Fruit fly (Drosophila melanogaster) whole organism, embryonic: ENCODE data around the gene CG6094.

Experiments
- CG10147 ChIP-seq: fragments of 200-800 bp; sonication (Bioruptor generic); optimal IDR thresholded peaks from 2 replicates; lab custom pipeline; 2019; ENCODE audit warnings: missing biosample characterization, mild to moderate bottlenecking, missing genetic modification characterization, moderate library complexity
- CG11093 ChIP-seq: fragments of 200-800 bp; sonication (Bioruptor generic); IDR thresholded peaks from 3 replicates; pipeline ENCODE4 v1.3.6; 2022; ENCODE audit warnings: missing biosample characterization, missing genetic modification characterization
- CG13424 ChIP-seq: fragments of 200-800 bp; sonication (Bioruptor generic); optimal IDR thresholded peaks from 2 replicates; lab custom pipeline; 2019; ENCODE audit warnings: missing biosample characterization, mild to moderate bottlenecking, missing genetic modification characterization, moderate library complexity
- CG14441 ChIP-seq: fragments of 200-800 bp; sonication (Bioruptor generic); IDR thresholded peaks from 2 replicates; pipeline ENCODE4 v1.3.6; 2022; ENCODE audit warnings: missing biosample characterization, missing genetic modification characterization
- CG14710 ChIP-seq: fragments of 200-800 bp; sonication (Bioruptor generic); optimal IDR thresholded peaks from 3 replicates; lab custom pipeline; 2019; ENCODE audit warnings: missing biosample characterization, mild to moderate bottlenecking, missing genetic modification characterization, moderate library complexity
- CG1647 ChIP-seq: fragments of 200-800 bp; sonication (Bioruptor generic); optimal IDR thresholded peaks from 3 replicates; lab custom pipeline; 2016; ENCODE audit warnings: missing biosample characterization, missing genetic modification characterization
- CG17385 ChIP-seq: fragments of 200-800 bp; sonication (Bioruptor generic); optimal IDR thresholded peaks from 3 replicates; lab custom pipeline; 2018; ENCODE audit warnings: missing biosample characterization, mild to moderate bottlenecking, missing genetic modification characterization
- CG17612 ChIP-seq: fragments of 200-800 bp; sonication (Bioruptor generic); IDR thresholded peaks from 2 replicates; pipeline ENCODE4 v1.3.6; 2022; ENCODE audit warnings: missing biosample characterization, missing genetic modification characterization
- CG1792 ChIP-seq: fragments of 200-800 bp; sonication (Bioruptor generic); optimal IDR thresholded peaks from 2 replicates; lab custom pipeline; 2016; ENCODE audit warnings: missing biosample characterization, missing genetic modification characterization
- CG32767 ChIP-seq: fragments of 200-800 bp; sonication (Bioruptor generic); IDR thresholded peaks from 2 replicates; pipeline ENCODE4 v1.3.6; 2022; ENCODE audit warnings: missing biosample characterization, missing genetic modification characterization
- CG3407 ChIP-seq: fragments of 200-800 bp; sonication (Bioruptor generic); optimal IDR thresholded peaks from 2 replicates; lab custom pipeline; 2018; ENCODE audit warnings: missing biosample characterization, mild to moderate bottlenecking, missing genetic modification characterization
- CG6813 ChIP-seq: fragments of 200-800 bp; sonication (Bioruptor generic); optimal IDR thresholded peaks from 2 replicates; lab custom pipeline; 2017; ENCODE audit warnings: missing biosample characterization, missing genetic modification characterization, mild to moderate bottlenecking, moderate library complexity, missing genetic modification reagents
- CG8359 ChIP-seq: fragments of 200-800 bp; sonication (Bioruptor generic); optimal IDR thresholded peaks from 2 replicates; lab custom pipeline; 2017; ENCODE audit warnings: missing biosample characterization, mild to moderate bottlenecking, missing genetic modification characterization, borderline replicate concordance
- CG8388 ChIP-seq: fragments of 200-800 bp; sonication (Bioruptor generic); optimal IDR thresholded peaks from 2 replicates; lab custom pipeline; 2019; ENCODE audit warnings: missing biosample characterization, mild to moderate bottlenecking, missing genetic modification characterization, moderate library complexity
- CTCF ChIP-seq: fragments of 200-800 bp; sonication (Bioruptor generic); optimal IDR thresholded peaks from 2 replicates; lab custom pipeline; 2017; ENCODE audit warnings: missing biosample characterization, mild to moderate bottlenecking, missing genetic modification characterization, moderate library complexity
- Dad ChIP-seq: fragments of 200-800 bp; sonication (Bioruptor generic); optimal IDR thresholded peaks from 3 replicates; lab custom pipeline; 2016; ENCODE audit warnings: missing biosample characterization, missing genetic modification characterization
- Deaf1 ChIP-seq: fragments of 200-800 bp; optimal IDR thresholded peaks from 3 replicates; lab custom pipeline; 2019; ENCODE audit warnings: missing biosample characterization, mild to moderate bottlenecking, missing genetic modification characterization, moderate library complexity
- E2f2 ChIP-seq: fragments of 200-800 bp; sonication (Bioruptor generic); IDR thresholded peaks from 2 replicates; pipeline ENCODE4 v1.3.6; 2022; ENCODE audit warnings: missing biosample characterization, missing genetic modification characterization
- Fer2 ChIP-seq: fragments of 200-800 bp; sonication (Bioruptor generic); optimal IDR thresholded peaks from 2 replicates; lab custom pipeline; 2018; ENCODE audit warnings: missing biosample characterization, mild to moderate bottlenecking, missing genetic modification characterization, moderate library complexity
- Hmx ChIP-seq: fragments of 200-800 bp; sonication (Bioruptor generic); optimal IDR thresholded peaks from 2 replicates; lab custom pipeline; 2016; ENCODE audit warnings: missing biosample characterization, missing genetic modification characterization
- Hsf ChIP-seq: fragments of 200-800 bp; sonication (Bioruptor generic); optimal IDR thresholded peaks from 3 replicates; lab custom pipeline; 2016; ENCODE audit warnings: missing biosample characterization, missing genetic modification characterization
- Lim3 ChIP-seq: fragments of 200-800 bp; sonication (Bioruptor generic); IDR thresholded peaks from 2 replicates; pipeline ENCODE4 v1.3.6; 2022; ENCODE audit warnings: missing biosample characterization, missing genetic modification characterization
- Max ChIP-seq: fragments of 200-800 bp; sonication (Bioruptor generic); optimal IDR thresholded peaks from 2 replicates; lab custom pipeline; 2016; ENCODE audit warnings: missing biosample characterization, mild to moderate bottlenecking, missing genetic modification characterization
- Med ChIP-seq: fragments of 200-800 bp; sonication (Bioruptor generic); peaks from one replicate; lab custom pipeline; 2016; ENCODE audit warnings: missing biosample characterization, missing genetic modification characterization, mild to moderate bottlenecking, inconsistent platforms, moderate library complexity
- Myb ChIP-seq: fragments of 200-800 bp; sonication (Bioruptor generic); optimal IDR thresholded peaks from 2 replicates; lab custom pipeline; 2016; ENCODE audit warnings: missing biosample characterization, missing genetic modification characterization
- Nf-YC ChIP-seq: fragments of 200-800 bp; optimal IDR thresholded peaks from 3 replicates; lab custom pipeline; 2019; ENCODE audit warnings: missing biosample characterization, mild to moderate bottlenecking, missing genetic modification characterization, moderate library complexity
- NfI ChIP-seq: fragments of 200-800 bp; sonication (Bioruptor generic); optimal IDR thresholded peaks from 3 replicates; lab custom pipeline; 2018; ENCODE audit warnings: missing biosample characterization, mild to moderate bottlenecking, missing genetic modification characterization, moderate library complexity
- Poxn ChIP-seq: fragments of 200-800 bp; sonication (Bioruptor generic); IDR thresholded peaks from 2 replicates; pipeline ENCODE4 v1.3.6; 2022; ENCODE audit warnings: missing biosample characterization, missing genetic modification characterization
- Rx ChIP-seq: fragments of 200-800 bp; sonication (Bioruptor generic); IDR thresholded peaks from 2 replicates; pipeline ENCODE4 v1.3.6; 2022; ENCODE audit warnings: missing biosample characterization, missing genetic modification characterization
- Scr ChIP-seq: fragments of 200-800 bp; sonication (Bioruptor generic); IDR thresholded peaks from 2 replicates; pipeline ENCODE4 v1.3.6; 2022; ENCODE audit warnings: missing biosample characterization, missing genetic modification characterization; ENCODE audit not compliant: partially characterized antibody
- ash1 ChIP-seq: fragments of 200-800 bp; sonication (Bioruptor generic); optimal IDR thresholded peaks from 2 replicates; lab custom pipeline; 2018; ENCODE audit warnings: missing biosample characterization, mild to moderate bottlenecking, missing genetic modification characterization
- cas ChIP-seq: fragments of 200-800 bp; sonication (Bioruptor generic); IDR thresholded peaks from 2 replicates; pipeline ENCODE4 v1.3.6; 2022; ENCODE audit warnings: missing biosample characterization, missing genetic modification characterization
- gfzf ChIP-seq: fragments of 200-800 bp; sonication (Bioruptor generic); optimal IDR thresholded peaks from 2 replicates; lab custom pipeline; 2016; ENCODE audit warnings: missing biosample characterization, mild to moderate bottlenecking, missing genetic modification characterization, moderate library complexity
- gro ChIP-seq: fragments of 200-800 bp; sonication (Bioruptor generic); optimal IDR thresholded peaks from 2 replicates; lab custom pipeline; 2016; ENCODE audit warnings: missing biosample characterization, missing genetic modification characterization
- gsb ChIP-seq: fragments of 200-800 bp; sonication (Bioruptor generic); IDR thresholded peaks from 2 replicates; pipeline ENCODE4 v1.3.6; 2022; ENCODE audit warnings: missing biosample characterization, missing genetic modification characterization
- hkb ChIP-seq, 2 experiments: fragments of 200-800 bp in 1 of 2; fragments of >200 bp in 1 of 2; sonication (Bioruptor generic) in 1 of 2; IDR thresholded peaks in 1 of 2; optimal IDR thresholded peaks in 1 of 2; 2 replicates each; pipeline versions ENCODE4 v1.3.6 to Lab custom; 2017 to 2022; ENCODE audit warnings: missing biosample characterization in 1 of 2, missing genetic modification characterization in 1 of 2
- lbe ChIP-seq: fragments of 200-800 bp; sonication (Bioruptor generic); optimal IDR thresholded peaks from 2 replicates; lab custom pipeline; 2016; ENCODE audit warnings: missing biosample characterization, mild to moderate bottlenecking, missing genetic modification characterization
- lov ChIP-seq, 2 experiments: fragments of 200-800 bp in 1 of 2; fragments of >200 bp in 1 of 2; sonication (Bioruptor generic) in 1 of 2; IDR thresholded peaks in 1 of 2; optimal IDR thresholded peaks in 1 of 2; 2 replicates in 1 of 2; 3 replicates in 1 of 2; pipeline versions ENCODE4 v1.3.6 to Lab custom; 2017 to 2022; ENCODE audit warnings: missing biosample characterization in 1 of 2, missing genetic modification characterization in 1 of 2
- mld ChIP-seq: fragments of 200-800 bp; sonication (Bioruptor generic); IDR thresholded peaks from 3 replicates; pipeline ENCODE4 v1.3.6; 2022; ENCODE audit warnings: missing biosample characterization, missing genetic modification characterization; ENCODE audit not compliant: partially characterized antibody
- onecut ChIP-seq: fragments of 200-800 bp; sonication (Bioruptor generic); IDR thresholded peaks from 2 replicates; pipeline ENCODE4 v1.3.6; 2022; ENCODE audit warnings: missing biosample characterization, missing genetic modification characterization
- org-1 ChIP-seq: fragments of 200-800 bp; sonication (Bioruptor generic); optimal IDR thresholded peaks from 2 replicates; lab custom pipeline; 2017; ENCODE audit warnings: missing biosample characterization, missing genetic modification characterization
- pita ChIP-seq: fragments of 200-800 bp; sonication (Bioruptor generic); optimal IDR thresholded peaks from 2 replicates; lab custom pipeline; 2017; ENCODE audit warnings: missing biosample characterization, mild to moderate bottlenecking, missing genetic modification characterization
- repo ChIP-seq: fragments of 200-800 bp; sonication (Bioruptor generic); optimal IDR thresholded peaks from 2 replicates; lab custom pipeline; 2016; ENCODE audit warnings: missing biosample characterization, missing genetic modification characterization
- sc ChIP-seq, 3 experiments: fragments of >200 bp in 2 of 3; fragments of 200-800 bp in 1 of 3; sonication (Bioruptor generic) in 1 of 3; optimal IDR thresholded peaks; 2 replicates in 2 of 3; 3 replicates in 1 of 3; lab custom pipeline; 2017; ENCODE audit warnings: mild to moderate bottlenecking in 1 of 3, missing biosample characterization in 1 of 3, missing genetic modification characterization in 1 of 3, missing genetic modification reagents in 1 of 3
- sd ChIP-seq: fragments of 200-800 bp; sonication (Bioruptor generic); optimal IDR thresholded peaks from 3 replicates; lab custom pipeline; 2018; ENCODE audit warnings: missing biosample characterization, mild to moderate bottlenecking, missing genetic modification characterization, moderate library complexity
- sim ChIP-seq: fragments of 200-800 bp; sonication (Bioruptor generic); IDR thresholded peaks from 2 replicates; pipeline ENCODE4 v1.3.6; 2022; ENCODE audit warnings: missing biosample characterization, missing genetic modification characterization
- sima ChIP-seq: fragments of 200-800 bp; sonication (Bioruptor generic); optimal IDR thresholded peaks from 2 replicates; lab custom pipeline; 2016; ENCODE audit warnings: missing biosample characterization, missing genetic modification characterization
- stc ChIP-seq: fragments of 200-800 bp; sonication (Bioruptor generic); IDR thresholded peaks from 2 replicates; pipeline ENCODE4 v1.3.6; 2022; ENCODE audit warnings: missing biosample characterization, missing genetic modification characterization
- tgo ChIP-seq: fragments of 200-800 bp; sonication (Bioruptor generic); IDR thresholded peaks from 3 replicates; pipeline ENCODE4 v1.3.6; 2022; ENCODE audit warnings: missing biosample characterization, missing genetic modification characterization
- tna ChIP-seq: fragments of 200-800 bp; sonication (Bioruptor generic); IDR thresholded peaks from 2 replicates; pipeline ENCODE4 v1.3.6; 2022; ENCODE audit warnings: missing biosample characterization, missing genetic modification characterization; ENCODE audit not compliant: partially characterized antibody

Gene CG6094

dm6 chr2L:10468388-10468787, 38.5 kb upstream of the CG6094 start (continued):
- TF ChIP-seq Fer2 (tag; lab: Kevin White, UChicago) (peak; percentile 25), CG3407 (GFP tag; lab: Kevin White, UChicago) (peak; percentile 31), CG8388 (GFP tag; lab: Kevin White, UChicago) (peak; percentile 25), gsb (GFP tag; lab: Robert Waterston, UW) (0 out of 2 replicates have a peak, but pooled peaks have one; percentile 46), Rx (GFP tag; lab: Robert Waterston, UW) (0 out of 2 replicates have a peak, but pooled peaks have one; percentile 39), CG10147 (GFP tag; lab: Kevin White, UChicago) (peak; percentile 41), stc (0 out of 2 replicates have a peak, but pooled peaks have one; percentile 24), sim (GFP tag; lab: Robert Waterston, UW) (no peak), CTCF (GFP tag; lab: Kevin White, UChicago) (no peak), CG8359 (no peak), onecut (GFP tag; lab: Robert Waterston, UW) (peak; percentile 38; the same call in 1 of the 2 replicates), Hmx (GFP tag; lab: Kevin White, UChicago) (no peak), CG11093 (GFP tag; lab: Robert Waterston, UW) (no peak), lov (optimal IDR thresholded peaks at IDR 0.05; lab: Kevin White, UChicago) (no peak), lov (GFP tag; IDR thresholded peaks at IDR 0.05; lab: Robert Waterston, UW) (no peak), Poxn (GFP tag; lab: Robert Waterston, UW) (no peak), Lim3 (GFP tag; lab: Robert Waterston, UW) (no peak), Scr (no peak), cas (GFP tag; lab: Robert Waterston, UW) (no peak), CG32767 (GFP tag; lab: Robert Waterston, UW) (no peak), sd (tag; lab: Kevin White, UChicago) (no peak), sc (optimal IDR thresholded peaks at IDR 0.05; lab: Kevin White, UChicago) (no peak), sc (GFP tag; optimal IDR thresholded peaks at IDR 0.05; lab: Kevin White, UChicago) (peak; percentile 33), CG13424 (tag; lab: Kevin White, UChicago) (peak; percentile 67), E2f2 (peak; percentile 31; the same call in 1 of the 2 replicates), Myb (GFP tag; lab: Kevin White, UChicago) (peak; percentile 8), mld (GFP tag; lab: Robert Waterston, UW) (no peak), Hsf (GFP tag; lab: Kevin White, UChicago) (no peak), CG17612 (GFP tag; lab: Robert Waterston, UW) (peak; percentile 43; the same call in 1 of the 2 replicates), Deaf1 (tag; lab: Kevin White, UChicago) (no peak), tgo (GFP tag; lab: Robert Waterston, UW) (peak; percentile 72; the same call in 2 of the 3 replicates), Max (no peak), tna (GFP tag; lab: Robert Waterston, UW) (no peak), pita (GFP tag; lab: Kevin White, UChicago) (no peak), Nf-YC (tag; lab: Kevin White, UChicago) (peak; percentile 35), hkb (optimal IDR thresholded peaks at IDR 0.05; lab: Kevin White, UChicago) (no peak), hkb (GFP tag; IDR thresholded peaks at IDR 0.05; lab: Robert Waterston, UW) (peak; percentile 65), org-1 (GFP tag; lab: Kevin White, UChicago) (peak; percentile 20), NfI (GFP tag; lab: Kevin White, UChicago) (peak; percentile 63), Med (GFP tag; lab: Kevin White, UChicago) (peak; percentile 88), CG14710 (tag; lab: Kevin White, UChicago) (peak; percentile 7), gfzf (GFP tag; lab: Kevin White, UChicago) (no peak), CG6813 (peak; percentile 40), Dad (GFP tag; lab: Kevin White, UChicago) (peak; percentile 37), gro (GFP tag; lab: Kevin White, UChicago) (no peak), CG1792 (GFP tag; lab: Kevin White, UChicago) (no peak), lbe (GFP tag; lab: Kevin White, UChicago) (no peak), repo (GFP tag; lab: Kevin White, UChicago) (no peak), ash1 (GFP tag; lab: Kevin White, UChicago) (no peak), sima (GFP tag; lab: Kevin White, UChicago) (no peak), CG17385 (peak; percentile 48), CG14441 (peak; percentile 73), CG1647 (no peak)
